Fruit fly (Drosophila melanogaster): ENCODE measurements around the gene CG10877.

CG10877 gene

dm6 chr3R:20552093-20552492, 11.8 kb downstream of the CG10877 start, which contains the start of gene Stat92E (continued):
- no peak for TF ChIP-seq pb (GFP tag; optimal IDR thresholded peaks at IDR 0.05)
- TF ChIP-seq CG8924 (tag; optimal IDR thresholded peaks at IDR 0.05): no peak
- peak; percentile 35 for TF ChIP-seq kah (GFP tag; optimal IDR thresholded peaks at IDR 0.05)
- no peak for TF ChIP-seq fru (optimal IDR thresholded peaks at IDR 0.05)
- TF ChIP-seq ash1 (GFP tag; optimal IDR thresholded peaks at IDR 0.05): no peak
- no peak for TF ChIP-seq CG2120 (GFP tag; optimal IDR thresholded peaks at IDR 0.05)
- no peak for TF ChIP-seq stc (GFP tag; IDR thresholded peaks at IDR 0.05)
- TF ChIP-seq CG12659 (GFP tag; optimal IDR thresholded peaks at IDR 0.05): no peak
- no peak for TF ChIP-seq CG15601 (tag; optimal IDR thresholded peaks at IDR 0.05)
- no peak for TF ChIP-seq bab2 (GFP tag; optimal IDR thresholded peaks at IDR 0.05)
- no peak for TF ChIP-seq Lpt (GFP tag; optimal IDR thresholded peaks at IDR 0.05)
- TF ChIP-seq Doc2 (GFP tag; IDR thresholded peaks at IDR 0.05): no peak
- peak; percentile 73 for TF ChIP-seq CG2116 (GFP tag; optimal IDR thresholded peaks at IDR 0.05)
- peak; percentile 39; the same call in 1 of the 2 replicates for TF ChIP-seq Bgb (GFP tag; IDR thresholded peaks at IDR 0.05; ENCODE audit: partially characterized antibody)
- TF ChIP-seq Asciz (GFP tag; optimal IDR thresholded peaks at IDR 0.05): no peak
- TF ChIP-seq CG8388 (GFP tag; optimal IDR thresholded peaks at IDR 0.05): no peak
- TF ChIP-seq Dbx (GFP tag; IDR thresholded peaks at IDR 0.05): no peak
- no peak for TF ChIP-seq CrebB (tag; optimal IDR thresholded peaks at IDR 0.05)
- TF ChIP-seq Six4 (GFP tag; optimal IDR thresholded peaks at IDR 0.05): no peak
- no peak for TF ChIP-seq gt (GFP tag; IDR thresholded peaks at IDR 0.05)
- TF ChIP-seq CG30403 (GFP tag; optimal IDR thresholded peaks at IDR 0.05): no peak
- TF ChIP-seq Ets97D (GFP tag; optimal IDR thresholded peaks at IDR 0.05): no peak
- TF ChIP-seq trem (tag; optimal IDR thresholded peaks at IDR 0.05): no peak
- no peak for TF ChIP-seq CG10565 (GFP tag; optimal IDR thresholded peaks at IDR 0.05)
- no peak for TF ChIP-seq CG7786 (GFP tag; optimal IDR thresholded peaks at IDR 0.05)
- TF ChIP-seq vvl (GFP tag; IDR thresholded peaks at IDR 0.05): 0 out of 2 replicates have a peak, but pooled peaks have one; percentile 5
- TF ChIP-seq twi (tag; optimal IDR thresholded peaks at IDR 0.05): no peak
- 0 out of 3 replicates have a peak, but pooled peaks have one; percentile 17 for TF ChIP-seq CG2199 (GFP tag; IDR thresholded peaks at IDR 0.05)
- TF ChIP-seq Tbp (GFP tag; optimal IDR thresholded peaks at IDR 0.05): no peak
- TF ChIP-seq Hr78 (GFP tag; optimal IDR thresholded peaks at IDR 0.05): no peak
- 0 out of 3 replicates have a peak, but pooled peaks have one; percentile 51 for TF ChIP-seq sr (GFP tag; IDR thresholded peaks at IDR 0.05)
- no peak for TF ChIP-seq disco-r (GFP tag; optimal IDR thresholded peaks at IDR 0.05)
- TF ChIP-seq CG1529 (GFP tag; optimal IDR thresholded peaks at IDR 0.05): no peak
- TF ChIP-seq lab (GFP tag; optimal IDR thresholded peaks at IDR 0.05): no peak
- TF ChIP-seq Nf-YA (GFP tag; IDR thresholded peaks at IDR 0.05): no peak
- TF ChIP-seq Fer1 (GFP tag; optimal IDR thresholded peaks at IDR 0.05): no peak
- no peak for TF ChIP-seq otp (GFP tag; IDR thresholded peaks at IDR 0.05)
- TF ChIP-seq CG17385 (GFP tag; optimal IDR thresholded peaks at IDR 0.05): no peak
- no peak for TF ChIP-seq sc (optimal IDR thresholded peaks at IDR 0.05)
- no peak for TF ChIP-seq sc (GFP tag; optimal IDR thresholded peaks at IDR 0.05)
- peak; percentile 21; the same call in 1 of the 3 replicates for TF ChIP-seq vnd (GFP tag; IDR thresholded peaks at IDR 0.05; ENCODE audit: partially characterized antibody)
- no peak for TF ChIP-seq CG13296 (GFP tag; optimal IDR thresholded peaks at IDR 0.05)
- TF ChIP-seq CG10654 (GFP tag; optimal IDR thresholded peaks at IDR 0.05): no peak
- no peak for TF ChIP-seq lmd (GFP tag; IDR thresholded peaks at IDR 0.05)
- no peak for TF ChIP-seq CG11456 (GFP tag; IDR thresholded peaks at IDR 0.05)
- no peak for TF ChIP-seq CG7357 (GFP tag; IDR thresholded peaks at IDR 0.05)
- no peak for TF ChIP-seq CG17912 (GFP tag; optimal IDR thresholded peaks at IDR 0.05)
- no peak for TF ChIP-seq ERR (GFP tag; optimal IDR thresholded peaks at IDR 0.05)
- no peak for TF ChIP-seq CG30020 (tag; optimal IDR thresholded peaks at IDR 0.05)
- TF ChIP-seq CG16815 (GFP tag; optimal IDR thresholded peaks at IDR 0.05): no peak
- TF ChIP-seq CG1233 (GFP tag; optimal IDR thresholded peaks at IDR 0.05): no peak
